Worm (Caenorhabditis elegans): ENCODE results near the gene tctn-1.
A peak's percentile ranks its signal among the peaks of the same experiment; 100 is the strongest.
"Not testable (repeated sequence)": the region's sequence is repeated elsewhere in the genome, so short reads cannot be mapped to it uniquely, and the experiment has no call there.

The tctn-1 gene

DNA sequence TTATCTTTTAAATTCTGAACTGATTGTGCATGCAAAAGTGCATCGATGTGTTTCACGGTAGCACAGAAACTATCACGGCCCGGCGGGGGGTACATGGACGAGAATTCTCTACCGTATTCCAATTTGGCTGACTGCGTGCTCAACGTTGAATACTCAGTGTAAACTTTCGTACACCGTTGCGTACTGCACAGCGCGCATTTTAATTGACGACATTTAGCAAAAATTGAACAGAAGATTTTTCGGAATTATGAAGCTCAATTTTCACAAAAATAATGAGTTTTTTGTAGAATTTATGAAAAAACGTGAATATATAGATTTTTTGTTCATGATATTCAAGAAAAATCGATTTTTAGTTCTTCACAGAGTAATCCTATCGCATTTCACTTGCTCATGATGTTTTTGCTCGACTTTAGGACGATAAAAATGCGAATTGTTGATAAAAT, 22.1 kb downstream of the tctn-1 start:
- TF ChIP-seq R02D3.7 (tag; optimal IDR thresholded peaks at IDR 0.05) (peak; percentile 21), gmeb-1 (tag; optimal IDR thresholded peaks at IDR 0.05) (peak; percentile 58), blmp-1 (tag; optimal IDR thresholded peaks at IDR 0.05; ENCODE audit: insufficient read depth) (peak; percentile 13), ZK546.5 (tag; optimal IDR thresholded peaks at IDR 0.05) (peak; percentile 74), lin-13 (GFP tag; optimal IDR thresholded peaks at IDR 0.05) (peak; percentile 68), nhr-6 (tag; optimal IDR thresholded peaks at IDR 0.05) (peak; percentile 11), nhr-11 (tag; optimal IDR thresholded peaks at IDR 0.05) (peak; percentile 34), unc-55 (GFP tag; optimal IDR thresholded peaks at IDR 0.05) (peak; percentile 35), lsy-2 (tag; optimal IDR thresholded peaks at IDR 0.05) (peak; percentile 95 to 98), sma-9 (GFP tag; optimal IDR thresholded peaks at IDR 0.05) (peak; percentile 50), mab-5 (tag; optimal IDR thresholded peaks at IDR 0.05) (peak; percentile 16), F13H6.1 (tag; optimal IDR thresholded peaks at IDR 0.05) (peak; percentile 81), nhr-21 (tag; optimal IDR thresholded peaks at IDR 0.05) (peak; percentile 65), nhr-129 (tag; optimal IDR thresholded peaks at IDR 0.05) (peak; percentile 29), nhr-25 (tag; optimal IDR thresholded peaks at IDR 0.05) (peak; percentile 65), crh-2 (tag; optimal IDR thresholded peaks at IDR 0.05) (peak; percentile 36), C34F6.9 (tag; optimal IDR thresholded peaks at IDR 0.05) (peak; percentile 32), sma-3 (GFP tag; optimal IDR thresholded peaks at IDR 0.05) (peak; percentile 86), ztf-4 (tag; optimal IDR thresholded peaks at IDR 0.05) (peak; percentile 19)
- TF ChIP-seq sma-9 (tag; optimal IDR thresholded peaks at IDR 0.05) = not testable (repeated sequence)

DNA sequence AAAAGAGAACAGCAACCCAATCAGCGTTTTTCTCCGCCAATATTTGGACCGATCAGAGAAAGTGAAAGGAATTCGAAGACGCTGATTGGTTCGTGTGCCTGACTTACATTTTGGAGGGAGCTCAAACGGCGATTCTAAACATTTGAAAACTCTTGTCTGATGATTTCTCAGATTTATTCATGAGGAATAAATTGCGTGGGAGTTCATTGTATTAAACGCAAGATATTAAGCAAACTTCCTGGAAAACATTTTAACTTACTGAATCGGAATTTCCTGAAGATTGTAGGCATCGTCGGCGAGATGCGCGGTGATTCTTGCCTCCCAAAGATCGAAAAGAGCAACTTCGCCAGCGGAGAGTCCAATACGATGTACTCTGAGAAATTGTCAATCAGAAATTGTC, 23.1 kb downstream of the tctn-1 start, which contains the start of gene K08F11.1:
Gene K08F11.1 (plus strand): TSS at position 301 of the 400 bp plus-strand sequence.
- TF ChIP-seq C34F6.9 (tag; optimal IDR thresholded peaks at IDR 0.05) = no peak
- TF ChIP-seq nhr-6 (tag; optimal IDR thresholded peaks at IDR 0.05) = no peak
- no peak for TF ChIP-seq skn-1 (tag; optimal IDR thresholded peaks at IDR 0.05)
- no peak for TF ChIP-seq ceh-82 (tag; optimal IDR thresholded peaks at IDR 0.05)
- no peak for TF ChIP-seq mdl-1 (tag; optimal IDR thresholded peaks at IDR 0.05)
- no peak for TF ChIP-seq egl-27 (tag; optimal IDR thresholded peaks at IDR 0.05)
- no peak for TF ChIP-seq R02D3.7 (tag; optimal IDR thresholded peaks at IDR 0.05)
- no peak for TF ChIP-seq peb-1 (tag; optimal IDR thresholded peaks at IDR 0.05)
- TF ChIP-seq alr-1 (tag; optimal IDR thresholded peaks at IDR 0.05) = no peak
- TF ChIP-seq lsy-2 (tag; optimal IDR thresholded peaks at IDR 0.05) = no peak
- no peak for TF ChIP-seq gmeb-1 (tag; optimal IDR thresholded peaks at IDR 0.05)
- no peak for TF ChIP-seq unc-39 (tag; optimal IDR thresholded peaks at IDR 0.05)

DNA sequence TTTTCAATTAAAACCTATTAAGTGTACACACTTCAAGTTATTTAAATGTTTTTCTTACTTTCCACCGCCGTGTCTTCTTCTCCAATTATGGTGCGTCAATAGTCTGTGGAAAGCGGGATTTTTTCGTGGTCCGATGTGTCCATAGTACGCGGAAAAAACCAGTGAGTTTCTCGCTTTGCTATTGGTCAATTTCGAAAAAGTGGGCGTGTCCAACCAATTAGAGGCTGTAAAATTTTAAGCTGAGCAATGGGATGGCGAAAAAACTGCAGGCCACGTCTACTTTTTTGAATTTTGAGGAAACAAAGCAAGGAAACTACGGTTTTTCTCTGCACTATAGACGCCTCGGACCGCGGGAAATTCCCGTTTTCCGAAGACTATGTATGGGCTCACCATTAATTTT, 23.9 kb downstream of the tctn-1 start:
- no peak for TF ChIP-seq ztf-4 (tag; optimal IDR thresholded peaks at IDR 0.05)
- TF ChIP-seq nhr-12 (tag; optimal IDR thresholded peaks at IDR 0.05) = no peak
- no peak for TF ChIP-seq unc-62 (GFP tag; optimal IDR thresholded peaks at IDR 0.05)
- no peak for TF ChIP-seq snpc-4 (tag; optimal IDR thresholded peaks at IDR 0.05)
- TF ChIP-seq crh-2 (tag; optimal IDR thresholded peaks at IDR 0.05) = no peak
- TF ChIP-seq unc-55 (GFP tag; optimal IDR thresholded peaks at IDR 0.05) = no peak
- TF ChIP-seq nhr-25 (tag; optimal IDR thresholded peaks at IDR 0.05) = no peak
- no peak for TF ChIP-seq elt-3 (tag; optimal IDR thresholded peaks at IDR 0.05)
- no peak for TF ChIP-seq C34F6.9 (tag; optimal IDR thresholded peaks at IDR 0.05)
- TF ChIP-seq sma-9 (GFP tag; optimal IDR thresholded peaks at IDR 0.05) = no peak
- no peak for TF ChIP-seq sma-9 (tag; optimal IDR thresholded peaks at IDR 0.05)

DNA sequence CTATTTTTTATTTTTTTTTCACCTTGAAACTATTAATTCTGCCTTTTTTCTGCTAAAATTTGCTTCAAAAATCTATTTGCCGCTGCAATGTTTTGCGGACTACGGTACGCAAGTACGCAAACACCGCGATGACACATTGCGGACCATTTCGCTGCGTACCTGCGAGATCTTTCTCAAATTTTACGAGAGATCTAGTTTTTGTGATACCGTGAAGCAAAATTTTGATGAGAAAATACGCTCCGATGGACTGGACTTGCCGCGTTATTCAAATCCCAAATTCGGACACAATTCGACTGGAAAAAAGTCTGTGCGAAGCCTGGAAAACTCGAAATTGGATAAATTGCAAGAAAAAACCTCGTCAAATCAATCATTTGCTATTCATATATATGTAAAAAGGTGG, 27.1 kb downstream of the tctn-1 start:
- TF ChIP-seq unc-55 (GFP tag; optimal IDR thresholded peaks at IDR 0.05) = peak; percentile 2
- TF ChIP-seq sma-3 (GFP tag; optimal IDR thresholded peaks at IDR 0.05) = peak; percentile 22
- peak; percentile 17 for TF ChIP-seq gmeb-1 (tag; optimal IDR thresholded peaks at IDR 0.05)
- TF ChIP-seq lsy-2 (tag; optimal IDR thresholded peaks at IDR 0.05) = peak; percentile 77 to 85
- TF ChIP-seq C34F6.9 (tag; optimal IDR thresholded peaks at IDR 0.05) = peak; percentile 8
- TF ChIP-seq F13H6.1 (tag; optimal IDR thresholded peaks at IDR 0.05) = peak; percentile 14

DNA sequence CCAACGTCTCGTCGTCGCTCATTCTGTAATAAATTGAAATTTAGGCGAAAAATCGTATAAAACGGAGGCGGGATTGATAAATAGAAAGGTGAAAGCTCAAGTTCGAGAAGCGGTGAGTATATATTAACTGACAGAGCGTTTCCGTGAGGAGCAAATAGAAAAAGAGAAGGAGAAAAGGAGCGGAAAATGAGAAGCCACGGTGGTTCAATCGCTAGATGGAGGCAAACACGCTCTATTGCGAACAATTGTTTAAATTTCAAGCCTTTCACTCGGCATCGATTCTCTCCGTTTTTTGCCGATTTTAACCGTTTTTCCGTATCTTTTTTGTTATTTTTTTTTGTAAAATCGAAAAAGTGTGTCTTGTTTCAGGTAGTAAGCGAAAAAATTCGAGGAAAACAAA, 31.8 kb downstream of the tctn-1 start, which contains the start of gene miro-1:
Gene miro-1 (minus strand): TSS at position 23 of the 400 bp plus-strand sequence.
- TF ChIP-seq ztf-11 (tag; optimal IDR thresholded peaks at IDR 0.05); blmp-1 (tag; optimal IDR thresholded peaks at IDR 0.05; ENCODE audit: insufficient read depth); mbf-1 (tag; optimal IDR thresholded peaks at IDR 0.05): not testable (repeated sequence)
